Worm (Caenorhabditis elegans): ENCODE data around the gene K08F4.3.
A peak's percentile ranks its signal among the peaks of the same experiment; 100 is the strongest.

The K08F4.3 gene

ce11 chrIV:10085401-10086187 lies 43.5 kb upstream of the K08F4.3 start, which contains the start of the genes col-2 and ndc-80 (continued):
- TF ChIP-seq Y56A3A.18 (GFP tag; IDR thresholded peaks at IDR 0.05) = no peak
- TF ChIP-seq snpc-3.4 (tag; optimal IDR thresholded peaks at IDR 0.05) = peak; percentile 55
- TF ChIP-seq mxl-1 (tag; optimal IDR thresholded peaks at IDR 0.05) = no peak
- no peak for TF ChIP-seq akir-1 (GFP tag; optimal IDR thresholded peaks at IDR 0.05)
- peak; percentile 68 for TF ChIP-seq dpl-1 (GFP tag; optimal IDR thresholded peaks at IDR 0.05)
- TF ChIP-seq snpc-4 (GFP tag; optimal IDR thresholded peaks at IDR 0.05) = no peak
- peak in 2 of 4 experiments; percentile 26 to 46 for TF ChIP-seq snpc-4 (tag; optimal IDR thresholded peaks at IDR 0.05)
- TF ChIP-seq D2030.7 (GFP tag; IDR thresholded peaks at IDR 0.05) = peak; percentile 48; the same call in 1 of the 2 replicates
- TF ChIP-seq ceh-40 (GFP tag; IDR thresholded peaks at IDR 0.05) = no peak
- no peak for TF ChIP-seq cebp-1 (GFP tag; IDR thresholded peaks at IDR 0.05)
- TF ChIP-seq cebp-1 (tag; optimal IDR thresholded peaks at IDR 0.05) = no peak
- peak; percentile 44 for TF ChIP-seq lsl-1 (GFP tag; optimal IDR thresholded peaks at IDR 0.05)
- no peak for TF ChIP-seq ztf-18 (tag; optimal IDR thresholded peaks at IDR 0.05)
- peak; percentile 40; the same call in 1 of the 2 replicates for TF ChIP-seq madf-6 (GFP tag; IDR thresholded peaks at IDR 0.05)
- peak; percentile 78 for TF ChIP-seq lin-54 (GFP tag; optimal IDR thresholded peaks at IDR 0.05)
- TF ChIP-seq F49E8.2 (tag; optimal IDR thresholded peaks at IDR 0.05; ENCODE audit: insufficient read depth) = peak; percentile 37
- TF ChIP-seq Y53F4B.3 (GFP tag; IDR thresholded peaks at IDR 0.05) = no peak
- no peak for TF ChIP-seq ZK185.1 (tag; optimal IDR thresholded peaks at IDR 0.05; ENCODE audit: poor library complexity, severe bottlenecking)
- TF ChIP-seq sea-2 (GFP tag; IDR thresholded peaks at IDR 0.05) = no peak
- TF ChIP-seq madf-8 (GFP tag; conservative IDR thresholded peaks at IDR 0.05) = peak; percentile 38
- TF ChIP-seq attf-6 (GFP tag; IDR thresholded peaks at IDR 0.05) = no peak
- TF ChIP-seq Y53G8AR.9 (GFP tag; conservative IDR thresholded peaks at IDR 0.05) = no peak
- peak; percentile 91 for TF ChIP-seq F23B12.7 (tag; optimal IDR thresholded peaks at IDR 0.05; ENCODE audit: insufficient read depth)
- peak in 1 of 3 experiments; percentile 7 for TF ChIP-seq lin-35 (GFP tag; optimal IDR thresholded peaks at IDR 0.05)
- TF ChIP-seq attf-3 (GFP tag; conservative IDR thresholded peaks at IDR 0.05) = peak; percentile 62; the same call in 1 of the 2 replicates
- TF ChIP-seq nhr-80 (tag; optimal IDR thresholded peaks at IDR 0.05) = peak; percentile 32

- TF ChIP-seq bed-1 (GFP tag; IDR thresholded peaks at IDR 0.05) (no peak), lsl-1 (GFP tag; optimal IDR thresholded peaks at IDR 0.05) (no peak), lag-1 (GFP tag; IDR thresholded peaks at IDR 0.05) (no peak), efl-1 (GFP tag; optimal IDR thresholded peaks at IDR 0.05) (no peak), sea-2 (GFP tag; IDR thresholded peaks at IDR 0.05) (no peak), ceh-40 (GFP tag; IDR thresholded peaks at IDR 0.05) (no peak), T07F8.4 (tag; optimal IDR thresholded peaks at IDR 0.05) (no peak), ccch-3 (GFP tag; optimal IDR thresholded peaks at IDR 0.05) (no peak), sptf-2 (GFP tag; optimal IDR thresholded peaks at IDR 0.05) (no peak), madf-3 (GFP tag; IDR thresholded peaks at IDR 0.05) (no peak), T26A5.8 (tag; optimal IDR thresholded peaks at IDR 0.05) (no peak), F10E7.11 (tag; optimal IDR thresholded peaks at IDR 0.05) (no peak), rec-8 (tag; optimal IDR thresholded peaks at IDR 0.05) (no peak), F33H1.4 (GFP tag; IDR thresholded peaks at IDR 0.05) (no peak), ztf-26 (tag; optimal IDR thresholded peaks at IDR 0.05) (no peak), F39B2.1 (GFP tag; IDR thresholded peaks at IDR 0.05) (no peak), tbx-9 (tag; optimal IDR thresholded peaks at IDR 0.05; ENCODE audit: borderline replicate concordance) (no peak), ceh-58 (GFP tag; IDR thresholded peaks at IDR 0.05) (no peak), lin-26 (GFP tag; IDR thresholded peaks at IDR 0.05) (no peak), fkh-3 (tag; optimal IDR thresholded peaks at IDR 0.05) (no peak)
Measured at ce11 chrIV:10089777-10090176, 39.3 kb upstream of the K08F4.3 start, which contains the start of gene ttr-39. Gene ttr-39 (minus strand): TSS chrIV:10089877.
